Fruit fly (Drosophila melanogaster): ENCODE measurements around the gene CG31922.

DNA sequence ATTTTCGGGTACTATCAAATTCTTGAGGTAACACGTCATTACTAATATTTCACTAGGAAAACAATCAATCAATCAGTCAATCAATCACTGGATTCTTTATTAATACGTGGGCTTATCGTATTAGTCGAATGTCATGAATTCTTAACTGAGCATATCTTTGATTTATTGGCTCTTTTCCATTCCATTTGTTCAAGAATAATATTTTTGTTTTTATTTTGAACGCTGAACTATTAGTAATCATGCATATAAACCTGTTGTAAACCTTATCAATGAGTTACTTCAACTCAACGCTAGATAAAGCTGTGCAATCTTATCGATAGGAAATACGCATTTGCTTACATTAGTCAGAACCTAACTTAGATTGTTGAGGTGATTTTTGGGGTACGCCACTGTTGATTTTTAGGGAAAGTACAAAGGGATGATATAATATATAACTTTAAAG, 31.4 kb downstream of the CG31922 start:
- TF ChIP-seq achi (GFP tag; optimal IDR thresholded peaks at IDR 0.05) (no peak), Blimp-1 (GFP tag; optimal IDR thresholded peaks at IDR 0.05) (no peak), Ets21C (GFP tag; optimal IDR thresholded peaks at IDR 0.05) (no peak), OdsH (GFP tag; optimal IDR thresholded peaks at IDR 0.05) (no peak), CG8119 (GFP tag; IDR thresholded peaks at IDR 0.05) (no peak), CG6163 (GFP tag; IDR thresholded peaks at IDR 0.05) (no peak), Smox (GFP tag; optimal IDR thresholded peaks at IDR 0.05) (no peak), fkh (GFP tag; optimal IDR thresholded peaks at IDR 0.05) (no peak), Met (GFP tag; optimal IDR thresholded peaks at IDR 0.05) (no peak), eg (GFP tag; IDR thresholded peaks at IDR 0.05) (no peak)
